Worm (Caenorhabditis elegans) whole organism, L4 larva: ENCODE data around the gene C34D4.4.

Experiments used
- D1046.2 ChIP-seq: fragments of 200-800 bp; sonication (Bioruptor generic); IDR thresholded peaks from 2 replicates; pipeline ENCODE4 v1.3.6; 2022; ENCODE audit warnings: missing genetic modification characterization, missing compliant biosample characterization
- F44E2.7 ChIP-seq: fragments of 200-800 bp; sonication (Bioruptor generic); IDR thresholded peaks from 2 replicates; pipeline ENCODE4 v2.1.2; 2022; ENCODE audit warnings: missing genetic modification characterization, missing compliant biosample characterization
- F49E8.2 ChIP-seq: sonication (generic microtip); optimal IDR thresholded peaks from 2 replicates; lab custom pipeline; 2016; ENCODE audit warnings: missing compliant biosample characterization, mild to moderate bottlenecking, missing genetic modification characterization, borderline replicate concordance
- Y48G9A.11 ChIP-seq: fragments of 200-800 bp; sonication (Bioruptor generic); IDR thresholded peaks from 2 replicates; pipeline ENCODE4 v1.3.6; 2022; ENCODE audit warnings: missing genetic modification reagents, missing genetic modification characterization, missing compliant biosample characterization
- Y75B8A.6 ChIP-seq: fragments of 200-800 bp; sonication (Bioruptor generic); IDR thresholded peaks from 2 replicates; pipeline ENCODE4 v1.3.6; 2022; ENCODE audit warnings: missing genetic modification reagents, missing genetic modification characterization, missing compliant biosample characterization
- aha-1 ChIP-seq: fragments of 150-350 bp; peaks from one replicate; lab custom pipeline; 2014; ENCODE audit warnings: missing biosample characterization, missing genetic modification characterization
- ama-1 ChIP-seq: fragments of 150-350 bp; optimal IDR thresholded peaks from 2 replicates; lab custom pipeline; 2014; ENCODE audit warnings: inconsistent platforms, mixed read lengths
- arid-1 ChIP-seq: fragments of 200-800 bp; sonication (Bioruptor generic); conservative IDR thresholded peaks from 2 replicates; pipeline ENCODE4 v1.3.6; 2022; ENCODE audit warnings: missing genetic modification reagents, missing genetic modification characterization, missing compliant biosample characterization
- attf-4 ChIP-seq: sonication (generic microtip); optimal IDR thresholded peaks from 3 replicates; lab custom pipeline; 2017; ENCODE audit warnings: missing biosample characterization, missing genetic modification characterization
- ceh-28 ChIP-seq: fragments of 150-350 bp; optimal IDR thresholded peaks from 2 replicates; lab custom pipeline; 2014; ENCODE audit warnings: missing biosample characterization, missing genetic modification reagents, missing genetic modification characterization
- ceh-44 ChIP-seq: fragments of 200-800 bp; sonication (Bioruptor generic); IDR thresholded peaks from 2 replicates; pipeline ENCODE4 v1.3.6; 2022; ENCODE audit warnings: missing genetic modification reagents, missing genetic modification characterization, missing compliant biosample characterization
- daf-16 ChIP-seq, 3 experiments: sonication (generic microtip); optimal IDR thresholded peaks; 2 replicates each; lab custom pipeline; 2016 to 2017; ENCODE audit warnings: missing genetic modification characterization in 3 of 3, missing genetic modification reagents in 3 of 3, mild to moderate bottlenecking in 2 of 3, missing compliant biosample characterization in 2 of 3, missing biosample characterization in 1 of 3, moderate library complexity in 1 of 3
- dmd-6 ChIP-seq: fragments of 200-800 bp; sonication (Bioruptor generic); IDR thresholded peaks from 2 replicates; pipeline ENCODE4 v1.3.6; 2022; ENCODE audit warnings: missing genetic modification reagents, missing genetic modification characterization, missing compliant biosample characterization
- dpl-1 ChIP-seq: fragments of 150-350 bp; optimal IDR thresholded peaks from 2 replicates; lab custom pipeline; 2014; ENCODE audit warnings: missing biosample characterization, missing genetic modification reagents, missing genetic modification characterization
- egl-27 ChIP-seq: sonication (generic microtip); optimal IDR thresholded peaks from 3 replicates; lab custom pipeline; 2017; ENCODE audit warnings: missing biosample characterization, missing genetic modification reagents, missing genetic modification characterization
- egl-43 ChIP-seq: fragments of 200-800 bp; sonication (Bioruptor generic); IDR thresholded peaks from 2 replicates; pipeline ENCODE4 v1.3.6; 2022; ENCODE audit warnings: missing genetic modification reagents, missing genetic modification characterization, missing compliant biosample characterization
- hif-1 ChIP-seq, 2 experiments: sonication (generic microtip); optimal IDR thresholded peaks; 2 replicates each; lab custom pipeline; 2016 to 2017; ENCODE audit warnings: missing compliant biosample characterization in 2 of 2, missing genetic modification characterization in 2 of 2, missing genetic modification reagents in 2 of 2, missing genotype in 2 of 2, mild to moderate bottlenecking in 1 of 2
- hlh-11 ChIP-seq: fragments of 200-800 bp; sonication (Bioruptor generic); optimal IDR thresholded peaks from 2 replicates; lab custom pipeline; 2018; ENCODE audit warnings: mild to moderate bottlenecking, missing genetic modification characterization, missing compliant biosample characterization
- hlh-30 ChIP-seq: sonication (generic microtip); optimal IDR thresholded peaks from 2 replicates; lab custom pipeline; 2017; ENCODE audit warnings: antibody characterized with exemption, mild to moderate bottlenecking, missing genetic modification characterization, missing compliant biosample characterization; ENCODE audit not compliant: insufficient read depth
- lim-7 ChIP-seq: fragments of 200-800 bp; sonication (Bioruptor generic); IDR thresholded peaks from 2 replicates; pipeline ENCODE4 v1.3.6; 2022; ENCODE audit warnings: missing genetic modification characterization, missing compliant biosample characterization
- lin-13 ChIP-seq: fragments of 150-350 bp; optimal IDR thresholded peaks from 2 replicates; lab custom pipeline; 2014; ENCODE audit warnings: missing biosample characterization, missing genetic modification reagents, missing genetic modification characterization
- lin-15B ChIP-seq: fragments of 150-350 bp; sonication (generic microtip); optimal IDR thresholded peaks from 3 replicates; lab custom pipeline; 2014; ENCODE audit warnings: missing biosample characterization, missing genetic modification characterization
- lin-29 ChIP-seq: fragments of 200-800 bp; sonication (Bioruptor generic); IDR thresholded peaks from 2 replicates; pipeline ENCODE4 v1.3.6; 2022; ENCODE audit warnings: missing genetic modification reagents, missing genetic modification characterization, missing compliant biosample characterization
- lin-39 ChIP-seq: fragments of 150-350 bp; optimal IDR thresholded peaks from 2 replicates; lab custom pipeline; 2014; ENCODE audit warnings: missing biosample characterization, missing genetic modification reagents, missing genetic modification characterization
- lsy-2 ChIP-seq, 2 experiments: fragments of 150-350 bp in 1 of 2; sonication (generic microtip) in 1 of 2; optimal IDR thresholded peaks; 2 replicates each; lab custom pipeline; 2014 to 2017; ENCODE audit warnings: missing biosample characterization in 2 of 2, missing genetic modification characterization in 2 of 2
- mdt-29 ChIP-seq: fragments of 200-800 bp; sonication (Bioruptor generic); IDR thresholded peaks from 2 replicates; pipeline ENCODE4 v1.3.6; 2022; ENCODE audit warnings: missing genetic modification reagents, missing genetic modification characterization, missing compliant biosample characterization
- mep-1 ChIP-seq: fragments of 150-350 bp; sonication (generic microtip); optimal IDR thresholded peaks from 3 replicates; lab custom pipeline; 2014; ENCODE audit warnings: missing biosample characterization, missing genetic modification characterization
- mes-2 ChIP-seq: sonication (generic microtip); optimal IDR thresholded peaks from 2 replicates; lab custom pipeline; 2016; ENCODE audit warnings: missing genotype, mild to moderate bottlenecking, missing genetic modification characterization, missing compliant biosample characterization; ENCODE audit not compliant: poor library complexity, severe bottlenecking
- mxl-2 ChIP-seq: fragments of 200-800 bp; sonication (Bioruptor generic); conservative IDR thresholded peaks from 2 replicates; pipeline ENCODE4 v1.3.6; 2022; ENCODE audit warnings: missing genetic modification reagents, missing genetic modification characterization, missing compliant biosample characterization
- nhr-10 ChIP-seq: fragments of 150-350 bp; optimal IDR thresholded peaks from 2 replicates; lab custom pipeline; 2014; ENCODE audit warnings: missing biosample characterization, missing genetic modification characterization
- nhr-11 ChIP-seq: fragments of 150-350 bp; optimal IDR thresholded peaks from 2 replicates; lab custom pipeline; 2014; ENCODE audit warnings: missing biosample characterization, missing genetic modification characterization
- nhr-111 ChIP-seq: fragments of 200-800 bp; sonication (Bioruptor generic); optimal IDR thresholded peaks from 2 replicates; lab custom pipeline; 2018; ENCODE audit warnings: mild to moderate bottlenecking, missing genetic modification characterization, missing compliant biosample characterization
- nhr-237 ChIP-seq: sonication (generic microtip); optimal IDR thresholded peaks from 2 replicates; lab custom pipeline; 2017; ENCODE audit warnings: missing biosample characterization, missing genetic modification characterization
- nhr-25 ChIP-seq: sonication (generic microtip); optimal IDR thresholded peaks from 2 replicates; lab custom pipeline; 2017; ENCODE audit warnings: missing genetic modification characterization, mild to moderate bottlenecking, missing compliant biosample characterization, antibody characterized with exemption, moderate library complexity, borderline replicate concordance; ENCODE audit not compliant: insufficient read depth
- nhr-28 ChIP-seq: fragments of 150-350 bp; optimal IDR thresholded peaks from 2 replicates; lab custom pipeline; 2014; ENCODE audit warnings: missing biosample characterization, missing genetic modification characterization
- nhr-42 ChIP-seq: fragments of 200-800 bp; sonication (Bioruptor generic); IDR thresholded peaks from 2 replicates; pipeline ENCODE4 v1.3.6; 2022; ENCODE audit warnings: missing genetic modification characterization, missing compliant biosample characterization
- nhr-48 ChIP-seq: sonication (generic microtip); optimal IDR thresholded peaks from 2 replicates; lab custom pipeline; 2016; ENCODE audit warnings: mild to moderate bottlenecking, missing genetic modification characterization, missing compliant biosample characterization
- nhr-6 ChIP-seq: fragments of 150-350 bp; optimal IDR thresholded peaks from 2 replicates; lab custom pipeline; 2014; ENCODE audit warnings: missing biosample characterization, missing genetic modification characterization
- pha-4 ChIP-seq, 2 experiments: fragments of 150-350 bp in 1 of 2; fragments of 200-800 bp in 1 of 2; sonication (Bioruptor generic) in 1 of 2; IDR thresholded peaks in 1 of 2; optimal IDR thresholded peaks in 1 of 2; 2 replicates each; pipeline versions ENCODE4 v1.3.6 to Lab custom; 2014 to 2022; ENCODE audit warnings: missing genetic modification characterization in 2 of 2, missing genetic modification reagents in 2 of 2, missing biosample characterization in 1 of 2, missing compliant biosample characterization in 1 of 2
- pqm-1 ChIP-seq: sonication (generic microtip); optimal IDR thresholded peaks from 2 replicates; lab custom pipeline; 2017; ENCODE audit warnings: missing biosample characterization, missing genetic modification characterization
- saeg-2 ChIP-seq: fragments of 200-800 bp; sonication (Bioruptor generic); IDR thresholded peaks from 2 replicates; pipeline ENCODE4 v1.3.6; 2022; ENCODE audit warnings: missing genetic modification reagents, missing genetic modification characterization, missing compliant biosample characterization
- tra-1 ChIP-seq: fragments of 200-800 bp; sonication (Bioruptor generic); IDR thresholded peaks from 2 replicates; pipeline ENCODE4 v1.3.6; 2022; ENCODE audit warnings: missing genetic modification reagents, missing genetic modification characterization, missing compliant biosample characterization
- unc-39 ChIP-seq: sonication (generic microtip); optimal IDR thresholded peaks from 2 replicates; lab custom pipeline; 2017; ENCODE audit warnings: missing biosample characterization, missing genetic modification characterization
- unc-62 ChIP-seq, 3 experiments: fragments of 150-350 bp in 1 of 3; sonication (generic microtip); optimal IDR thresholded peaks in 2 of 3; peaks in 1 of 3; 1 replicate in 1 of 3; 2 replicates in 2 of 3; lab custom pipeline; 2014 to 2017; ENCODE audit warnings: missing biosample characterization in 3 of 3, missing genetic modification characterization in 3 of 3, missing genetic modification reagents in 3 of 3, missing genotype in 1 of 3
- zag-1 ChIP-seq: fragments of 150-350 bp; optimal IDR thresholded peaks from 2 replicates; lab custom pipeline; 2014; ENCODE audit warnings: missing biosample characterization, missing genetic modification characterization
- zfp-3 ChIP-seq: fragments of 200-800 bp; sonication (Bioruptor generic); conservative IDR thresholded peaks from 2 replicates; pipeline ENCODE4 v1.3.6; 2022; ENCODE audit warnings: missing genetic modification reagents, missing genetic modification characterization, missing compliant biosample characterization
- zip-11 ChIP-seq: fragments of 200-800 bp; sonication (Bioruptor generic); IDR thresholded peaks from 2 replicates; pipeline ENCODE4 v1.3.6; 2022; ENCODE audit warnings: missing genetic modification characterization, missing compliant biosample characterization
- ztf-11 ChIP-seq: fragments of 150-350 bp; optimal IDR thresholded peaks from 2 replicates; lab custom pipeline; 2014; ENCODE audit warnings: missing biosample characterization, missing genetic modification characterization

Gene C34D4.4

ce11 chrIV:7149020-7149601 is at the start of gene C34D4.4:
C34D4.4 (plus strand) TSS chrIV:7149361.
- TF ChIP-seq lin-39 (tag; lab: Kevin White, UChicago) (no peak), nhr-10 (no peak), nhr-11 (tag; lab: Kevin White, UChicago) (no peak), nhr-25 (tag; lab: Kevin White, UChicago) (no peak), mdt-29 (no peak), F49E8.2 (tag; lab: Kevin White, UChicago) (no peak), pha-4 (GFP tag; IDR thresholded peaks at IDR 0.05; lab: Robert Waterston, UW) (no peak), pha-4 (tag; optimal IDR thresholded peaks at IDR 0.05; lab: Kevin White, UChicago) (peak; percentile 13), mxl-2 (GFP tag; lab: Robert Waterston, UW) (no peak), unc-39 (tag; lab: Kevin White, UChicago) (no peak), egl-27 (tag; lab: Kevin White, UChicago) (no peak), dmd-6 (GFP tag; lab: Robert Waterston, UW) (0 out of 2 replicates have a peak, but pooled peaks have one; percentile 15), daf-16 (GFP tag; optimal IDR thresholded peaks at IDR 0.05; lab: Kevin White, UChicago) (no peak), daf-16 (tag; optimal IDR thresholded peaks at IDR 0.05; lab: Kevin White, UChicago) (peak; percentile 10), lin-15B (tag; lab: Kevin White, UChicago) (no peak), lin-29 (no peak), zag-1 (no peak), dpl-1 (peak; percentile 58), mep-1 (tag; lab: Kevin White, UChicago) (peak; percentile 41), Y48G9A.11 (no peak), ama-1 (lab: Kevin White, UChicago) (peak; percentile 46), hif-1 (tag; optimal IDR thresholded peaks at IDR 0.05; lab: Kevin White, UChicago) (no peak), hlh-11 (tag; lab: Kevin White, UChicago) (peak; percentile 25), nhr-28 (peak; percentile 5), zfp-3 (GFP tag; lab: Robert Waterston, UW) (no peak), Y75B8A.6 (no peak), nhr-48 (no peak), egl-43 (GFP tag; lab: Robert Waterston, UW) (no peak), unc-62 (GFP tag; optimal IDR thresholded peaks at IDR 0.05 in 1 of 2; lab: Kevin White, UChicago) (no peak), unc-62 (tag; optimal IDR thresholded peaks at IDR 0.05; lab: Kevin White, UChicago) (no peak), D1046.2 (GFP tag; lab: Robert Waterston, UW) (no peak), arid-1 (GFP tag; lab: Robert Waterston, UW) (0 out of 2 replicates have a peak, but pooled peaks have one; percentile 37), nhr-42 (GFP tag; lab: Robert Waterston, UW) (no peak), ceh-28 (tag; lab: Kevin White, UChicago) (no peak), hlh-30 (peak; percentile 1), saeg-2 (GFP tag; lab: Robert Waterston, UW) (no peak), mes-2 (tag; lab: Kevin White, UChicago) (peak; percentile 52), attf-4 (no peak), lin-13 (GFP tag; lab: Kevin White, UChicago) (peak; percentile 27), aha-1 (tag; lab: Kevin White, UChicago) (peak; percentile 56), lsy-2 (tag; optimal IDR thresholded peaks at IDR 0.05; lab: Kevin White, UChicago) (peak; percentile 44 to 96)

ce11 chrIV:7099377-7099776 is 49.8 kb upstream of the C34D4.4 start:
- TF ChIP-seq lim-7 (GFP tag; lab: Robert Waterston, UW) (no peak), pha-4 (GFP tag; IDR thresholded peaks at IDR 0.05; lab: Robert Waterston, UW) (no peak), pha-4 (tag; optimal IDR thresholded peaks at IDR 0.05; lab: Kevin White, UChicago) (peak; percentile 10), nhr-28 (peak; percentile 8), nhr-6 (tag; lab: Kevin White, UChicago) (no peak), zfp-3 (GFP tag; lab: Robert Waterston, UW) (no peak), nhr-111 (GFP tag; lab: Kevin White, UChicago) (no peak), unc-39 (tag; lab: Kevin White, UChicago) (no peak), tra-1 (0 out of 2 replicates have a peak, but pooled peaks have one; percentile 17), nhr-237 (no peak), F44E2.7 (no peak), hif-1 (tag; optimal IDR thresholded peaks at IDR 0.05; lab: Kevin White, UChicago) (no peak), F49E8.2 (tag; lab: Kevin White, UChicago) (no peak), lsy-2 (tag; optimal IDR thresholded peaks at IDR 0.05; lab: Kevin White, UChicago) (peak in 1 of 2 experiments; percentile 34), dmd-6 (GFP tag; lab: Robert Waterston, UW) (peak; percentile 20; the same call in 1 of the 2 replicates), ztf-11 (no peak), zip-11 (GFP tag; lab: Robert Waterston, UW) (no peak), pqm-1 (tag; lab: Kevin White, UChicago) (no peak), ceh-44 (GFP tag; lab: Robert Waterston, UW) (no peak)
